Worm (Caenorhabditis elegans): ENCODE measurements around the gene F10E7.9.

- TF ChIP-seq ztf-11 (tag; optimal IDR thresholded peaks at IDR 0.05) (no peak), lsy-2 (tag; optimal IDR thresholded peaks at IDR 0.05) (no peak), pha-4 (tag; optimal IDR thresholded peaks at IDR 0.05) (no peak), mls-2 (tag; optimal IDR thresholded peaks at IDR 0.05) (no peak), unc-39 (tag; optimal IDR thresholded peaks at IDR 0.05) (no peak), elt-3 (tag; optimal IDR thresholded peaks at IDR 0.05) (no peak), snpc-4 (tag; optimal IDR thresholded peaks at IDR 0.05) (no peak), nhr-237 (tag; optimal IDR thresholded peaks at IDR 0.05) (no peak), bed-3 (GFP tag; optimal IDR thresholded peaks at IDR 0.05) (no peak), nhr-76 (tag; optimal IDR thresholded peaks at IDR 0.05) (no peak)
Measured at ce11 chrII:7112780-7113179, 2.9 kb upstream of the F10E7.9 start, which contains the start of gene F10E7.6.

All from whole organism, mixed stage, embryonic.